Worm (Caenorhabditis elegans): Measurements from ENCODE around the gene hlh-25.

hlh-25 gene

DNA sequence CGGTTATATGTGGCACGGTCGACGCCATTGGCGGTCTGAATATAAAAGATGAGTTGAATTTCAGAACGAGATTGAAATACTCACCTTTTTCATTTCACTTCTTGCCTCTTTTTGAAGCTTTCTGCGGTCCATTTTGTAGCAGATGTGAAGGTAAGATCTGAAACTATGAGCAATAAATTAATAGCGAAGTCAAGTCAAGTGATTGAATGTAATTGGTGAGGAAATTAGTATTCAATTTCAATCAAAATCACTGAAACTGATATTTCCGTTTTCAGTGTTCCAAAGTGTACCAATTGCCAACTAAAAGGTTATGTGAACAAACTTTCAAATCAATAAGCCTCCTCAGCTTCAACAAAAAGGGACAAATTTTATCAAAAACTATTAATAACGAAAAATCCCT lies 6.6 kb downstream of the hlh-25 start, which contains the start of gene C17C3.24:
Gene C17C3.24, minus strand, starts transcription at position 101 of the 400 bp plus-strand sequence.
- TF ChIP-seq ztf-11 (tag; optimal IDR thresholded peaks at IDR 0.05) (no peak), hlh-11 (tag; optimal IDR thresholded peaks at IDR 0.05) (no peak), egl-27 (tag; optimal IDR thresholded peaks at IDR 0.05) (no peak), ceh-28 (tag; optimal IDR thresholded peaks at IDR 0.05) (no peak), ceh-44 (GFP tag; IDR thresholded peaks at IDR 0.05) (no peak), ctbp-1 (GFP tag; IDR thresholded peaks at IDR 0.05) (no peak), snpc-1.2 (GFP tag; IDR thresholded peaks at IDR 0.05) (no peak), lir-3 (tag; optimal IDR thresholded peaks at IDR 0.05) (no peak), pqm-1 (tag; optimal IDR thresholded peaks at IDR 0.05) (no peak), zfp-3 (GFP tag; conservative IDR thresholded peaks at IDR 0.05) (no peak), fkh-10 (GFP tag; optimal IDR thresholded peaks at IDR 0.05) (no peak), zip-11 (GFP tag; IDR thresholded peaks at IDR 0.05) (no peak), hlh-30 (tag; optimal IDR thresholded peaks at IDR 0.05; ENCODE audit: insufficient read depth) (no peak), nhr-102 (tag; optimal IDR thresholded peaks at IDR 0.05) (no peak)

- TF ChIP-seq F10B5.3 (tag; optimal IDR thresholded peaks at IDR 0.05), result peak; percentile 93
- peak; percentile 98 for TF ChIP-seq dmd-6 (GFP tag; IDR thresholded peaks at IDR 0.05)
- TF ChIP-seq mep-1 (tag; optimal IDR thresholded peaks at IDR 0.05), result peak; percentile 99
- TF ChIP-seq attf-4 (tag; optimal IDR thresholded peaks at IDR 0.05), result peak; percentile 63
- TF ChIP-seq D1046.2 (GFP tag; IDR thresholded peaks at IDR 0.05), result peak; percentile 93
- TF ChIP-seq dmd-8 (GFP tag; IDR thresholded peaks at IDR 0.05), result peak; percentile 61; the same call in 1 of the 2 replicates
- TF ChIP-seq ceh-20 (GFP tag; IDR thresholded peaks at IDR 0.05), result peak; percentile 97
- TF ChIP-seq skn-1 (tag; optimal IDR thresholded peaks at IDR 0.05), result peak; percentile 69
- TF ChIP-seq rbr-2 (tag; optimal IDR thresholded peaks at IDR 0.05), result peak; percentile 98
- TF ChIP-seq nhr-76 (tag; optimal IDR thresholded peaks at IDR 0.05), result peak; percentile 46
- peak; percentile 95 for TF ChIP-seq daf-19 (GFP tag; conservative IDR thresholded peaks at IDR 0.05)
- peak; percentile 30; the same call in 1 of the 2 replicates for TF ChIP-seq tag-97 (GFP tag; IDR thresholded peaks at IDR 0.05)
- peak; percentile 79 for TF ChIP-seq snpc-1.2 (GFP tag; IDR thresholded peaks at IDR 0.05)
- peak; percentile 65 for TF ChIP-seq nhr-237 (tag; optimal IDR thresholded peaks at IDR 0.05)
- TF ChIP-seq dmd-9 (GFP tag; IDR thresholded peaks at IDR 0.05), result peak; percentile 98
- TF ChIP-seq sdz-12 (GFP tag; optimal IDR thresholded peaks at IDR 0.05), result peak; percentile 94
- TF ChIP-seq Y48G9A.11 (GFP tag; IDR thresholded peaks at IDR 0.05), result peak; percentile 75
- no peak for TF ChIP-seq ceh-62 (tag; optimal IDR thresholded peaks at IDR 0.05)
- TF ChIP-seq daf-16 (GFP tag; optimal IDR thresholded peaks at IDR 0.05), result peak; percentile 83 to 90
- peak; percentile 94 for TF ChIP-seq daf-16 (tag; optimal IDR thresholded peaks at IDR 0.05)
- no peak for TF ChIP-seq F26F4.8 (GFP tag; conservative IDR thresholded peaks at IDR 0.05)
- TF ChIP-seq nhr-6 (tag; optimal IDR thresholded peaks at IDR 0.05), result peak; percentile 93
- TF ChIP-seq nhr-10 (tag; optimal IDR thresholded peaks at IDR 0.05), result peak; percentile 96
- peak; percentile 94 to 96 for TF ChIP-seq lsy-2 (tag; optimal IDR thresholded peaks at IDR 0.05)
- peak; percentile 95 for TF ChIP-seq nhr-48 (tag; optimal IDR thresholded peaks at IDR 0.05)
- peak in 1 of 2 experiments; percentile 100 for TF ChIP-seq unc-62 (GFP tag; optimal IDR thresholded peaks at IDR 0.05 in 1 of 2)
- peak; percentile 94 for TF ChIP-seq unc-62 (tag; optimal IDR thresholded peaks at IDR 0.05)
- peak; percentile 96 for TF ChIP-seq arid-1 (GFP tag; conservative IDR thresholded peaks at IDR 0.05)
- peak; percentile 99 for TF ChIP-seq mdt-29 (GFP tag; IDR thresholded peaks at IDR 0.05)
- TF ChIP-seq hif-1 (tag; optimal IDR thresholded peaks at IDR 0.05), result peak; percentile 69 to 89
- TF ChIP-seq zfp-2 (tag; optimal IDR thresholded peaks at IDR 0.05), result peak; percentile 79
- peak; percentile 83 for TF ChIP-seq Y105C5A.15 (GFP tag; IDR thresholded peaks at IDR 0.05)
- peak; percentile 89 for TF ChIP-seq ceh-32 (tag; optimal IDR thresholded peaks at IDR 0.05; ENCODE audit: poor library complexity)
- TF ChIP-seq vab-7 (GFP tag; IDR thresholded peaks at IDR 0.05), result peak; percentile 94
- TF ChIP-seq unc-39 (tag; optimal IDR thresholded peaks at IDR 0.05), result no peak
- TF ChIP-seq saeg-2 (GFP tag; IDR thresholded peaks at IDR 0.05), result peak; percentile 95
- peak; percentile 97 for TF ChIP-seq mes-2 (tag; optimal IDR thresholded peaks at IDR 0.05; ENCODE audit: poor library complexity, severe bottlenecking)
Measured at ce11 chrII:5543476-5544144, 8.6 kb downstream of the hlh-25 start.
